Fruit fly (Drosophila melanogaster): Measurements from ENCODE around the gene Sarm.

Sarm gene

DNA sequence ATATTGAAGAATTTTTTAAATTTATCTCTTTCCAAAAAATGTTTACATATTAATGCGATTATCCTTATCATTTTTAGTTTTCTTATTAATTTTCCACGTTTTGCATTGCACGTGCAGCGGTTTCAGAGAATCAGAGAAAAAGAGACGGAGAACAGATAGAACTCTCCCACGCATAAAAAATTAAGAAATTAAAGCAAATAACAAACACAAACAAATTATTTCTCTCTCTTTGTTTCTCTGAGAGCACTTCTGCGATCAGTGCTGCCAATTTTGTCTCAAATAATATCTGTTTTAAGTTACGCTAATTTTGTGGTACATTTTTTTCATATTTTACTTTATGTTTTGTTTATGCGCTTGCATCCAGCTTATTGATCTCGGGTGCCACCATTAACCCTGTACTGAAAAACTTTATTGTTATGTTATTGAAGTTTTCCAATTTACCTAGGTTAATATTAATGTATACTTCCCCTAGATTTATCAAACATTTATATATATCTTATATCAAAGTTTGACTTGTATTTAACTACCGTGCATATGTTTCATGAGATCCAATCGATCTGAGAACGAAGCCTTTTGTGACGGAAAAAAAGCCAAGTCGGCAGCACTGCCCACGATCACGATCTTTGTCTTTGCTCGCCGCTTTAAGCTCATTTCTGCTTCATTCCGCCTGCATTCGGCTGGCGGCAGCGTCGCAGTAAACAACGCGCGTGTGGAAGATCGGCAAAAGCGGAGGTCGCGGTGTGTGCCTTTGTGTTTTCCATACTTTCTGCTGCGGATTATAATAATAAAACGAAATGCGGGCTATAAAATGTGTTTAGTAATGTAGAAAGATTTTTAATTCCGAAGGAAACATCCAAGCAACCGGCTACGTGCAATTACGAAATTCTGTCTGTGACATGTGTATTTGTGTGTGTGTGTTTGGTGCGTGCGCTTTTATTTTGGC, at the start of gene Sarm (continued):
- TF ChIP-seq CG6813 (GFP tag; optimal IDR thresholded peaks at IDR 0.05): no peak
- TF ChIP-seq CG13296 (GFP tag; optimal IDR thresholded peaks at IDR 0.05): peak; percentile 57
- TF ChIP-seq Max (GFP tag; optimal IDR thresholded peaks at IDR 0.05): peak; percentile 44
- TF ChIP-seq Chrac-16 (GFP tag; optimal IDR thresholded peaks at IDR 0.05): peak; percentile 3
- no peak for TF ChIP-seq CG8944 (GFP tag; optimal IDR thresholded peaks at IDR 0.05)
- TF ChIP-seq zen (tag; optimal IDR thresholded peaks at IDR 0.05): no peak
- no peak for TF ChIP-seq CG9797 (GFP tag; optimal IDR thresholded peaks at IDR 0.05)
- TF ChIP-seq TFAM (GFP tag; optimal IDR thresholded peaks at IDR 0.05): no peak
- TF ChIP-seq Antp (GFP tag; optimal IDR thresholded peaks at IDR 0.05): no peak
- no peak for TF ChIP-seq CG12071 (GFP tag; optimal IDR thresholded peaks at IDR 0.05)
- TF ChIP-seq Atf3 (GFP tag; optimal IDR thresholded peaks at IDR 0.05): no peak
- peak; percentile 16 for TF ChIP-seq nerfin-1 (tag; optimal IDR thresholded peaks at IDR 0.05)
- TF ChIP-seq Mrtf (GFP tag; IDR thresholded peaks at IDR 0.05): no peak
- TF ChIP-seq CG8388 (GFP tag; optimal IDR thresholded peaks at IDR 0.05): peak; percentile 9
- no peak for TF ChIP-seq stwl (tag; optimal IDR thresholded peaks at IDR 0.05)
- TF ChIP-seq mld (GFP tag; IDR thresholded peaks at IDR 0.05; ENCODE audit: partially characterized antibody): no peak
- TF ChIP-seq Hr51 (GFP tag; optimal IDR thresholded peaks at IDR 0.05): peak in 1 of 2 experiments; percentile 67
- peak; percentile 13 for TF ChIP-seq CG6254 (GFP tag; optimal IDR thresholded peaks at IDR 0.05)
- no peak for TF ChIP-seq NFAT (GFP tag; IDR thresholded peaks at IDR 0.05)
- TF ChIP-seq sc (optimal IDR thresholded peaks at IDR 0.05): no peak
- TF ChIP-seq sc (GFP tag; optimal IDR thresholded peaks at IDR 0.05): peak; percentile 27
- no peak for TF ChIP-seq Doc2 (GFP tag; IDR thresholded peaks at IDR 0.05)
- no peak for TF ChIP-seq CG11398 (GFP tag; optimal IDR thresholded peaks at IDR 0.05)
- no peak for TF ChIP-seq CG5245 (GFP tag; optimal IDR thresholded peaks at IDR 0.05)
- TF ChIP-seq sens-2 (GFP tag; IDR thresholded peaks at IDR 0.05): no peak
- TF ChIP-seq prd (optimal IDR thresholded peaks at IDR 0.05): no peak
- TF ChIP-seq prd (GFP tag; IDR thresholded peaks at IDR 0.05): peak; percentile 23; the same call in 1 of the 3 replicates
- no peak for TF ChIP-seq CG11456 (GFP tag; IDR thresholded peaks at IDR 0.05)
- peak in 1 of 3 experiments; percentile 43 for TF ChIP-seq lola (GFP tag; optimal IDR thresholded peaks at IDR 0.05)
- peak; percentile 41 for TF ChIP-seq CG12659 (GFP tag; optimal IDR thresholded peaks at IDR 0.05)
- TF ChIP-seq odd (GFP tag; optimal IDR thresholded peaks at IDR 0.05): peak; percentile 53
- TF ChIP-seq CG18262 (tag; optimal IDR thresholded peaks at IDR 0.05): peak; percentile 54
- TF ChIP-seq CG15601 (tag; optimal IDR thresholded peaks at IDR 0.05): peak; percentile 18
- TF ChIP-seq dysf (GFP tag; IDR thresholded peaks at IDR 0.05): peak; percentile 53; the same call in 1 of the 3 replicates
- TF ChIP-seq CG7928 (GFP tag; optimal IDR thresholded peaks at IDR 0.05): no peak
- no peak for TF ChIP-seq CG6791 (GFP tag; IDR thresholded peaks at IDR 0.05; ENCODE audit: partially characterized antibody)
- no peak for TF ChIP-seq CG17802 (tag; optimal IDR thresholded peaks at IDR 0.05)
- peak; percentile 35 to 65 for TF ChIP-seq Trl (optimal IDR thresholded peaks at IDR 0.05)
- no peak for TF ChIP-seq Trl (GFP tag; optimal IDR thresholded peaks at IDR 0.05)
- no peak for TF ChIP-seq CG43689 (GFP tag; IDR thresholded peaks at IDR 0.05)
- no peak for TF ChIP-seq al (GFP tag; IDR thresholded peaks at IDR 0.05)
- TF ChIP-seq Six4 (GFP tag; optimal IDR thresholded peaks at IDR 0.05): peak; percentile 52
- TF ChIP-seq CG9609 (GFP tag; optimal IDR thresholded peaks at IDR 0.05): no peak
- peak; percentile 39 for TF ChIP-seq kni (GFP tag; optimal IDR thresholded peaks at IDR 0.05)
- TF ChIP-seq Rfx (GFP tag; IDR thresholded peaks at IDR 0.05): peak; percentile 39; the same call in 1 of the 2 replicates
- no peak for TF ChIP-seq CG2889 (GFP tag; IDR thresholded peaks at IDR 0.05)
- TF ChIP-seq ATbp (GFP tag; optimal IDR thresholded peaks at IDR 0.05): peak; percentile 41
- TF ChIP-seq nau (GFP tag; optimal IDR thresholded peaks at IDR 0.05): peak; percentile 50
- no peak for TF ChIP-seq CG13624 (GFP tag; optimal IDR thresholded peaks at IDR 0.05)

Data from whole organism, embryonic.